Worm (Caenorhabditis elegans): Measurements from ENCODE around the gene R07B7.9.

R07B7.9 gene

DNA sequence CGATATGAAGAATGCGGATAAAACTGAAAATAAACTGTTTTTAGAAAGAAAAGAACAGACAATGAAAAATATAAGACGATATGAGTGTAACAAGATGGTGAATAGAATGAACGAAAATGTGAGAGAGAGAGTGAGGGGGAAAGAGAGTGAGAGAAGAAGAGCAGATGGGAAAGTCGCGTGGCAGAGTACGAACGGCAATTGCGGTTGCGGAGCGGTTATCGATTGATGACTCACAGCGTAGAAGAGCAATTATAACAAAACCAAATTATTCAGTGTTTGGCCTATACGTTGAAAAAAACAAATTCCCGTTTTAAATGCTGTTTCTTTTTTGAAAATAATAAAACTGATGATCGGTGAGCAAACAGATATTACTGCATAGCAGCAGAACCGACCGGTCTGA is 14.8 kb downstream of the R07B7.9 start, which contains the start of gene pqn-53 (continued):
- TF ChIP-seq ceh-8 (GFP tag; optimal IDR thresholded peaks at IDR 0.05) (no peak), ceh-82 (tag; optimal IDR thresholded peaks at IDR 0.05) (no peak), nhr-12 (tag; optimal IDR thresholded peaks at IDR 0.05) (no peak), aly-2 (tag; optimal IDR thresholded peaks at IDR 0.05) (no peak), efl-1 (optimal IDR thresholded peaks at IDR 0.05) (peak in 1 of 2 experiments; percentile 5), efl-1 (GFP tag; optimal IDR thresholded peaks at IDR 0.05 in 1 of 2) (peak; percentile 6 to 71), hlh-17 (GFP tag; optimal IDR thresholded peaks at IDR 0.05; ENCODE audit: borderline replicate concordance) (no peak), C34B4.2 (tag; optimal IDR thresholded peaks at IDR 0.05) (no peak), ces-1 (GFP tag; optimal IDR thresholded peaks at IDR 0.05) (no peak), fkh-8 (tag; optimal IDR thresholded peaks at IDR 0.05) (no peak), pqm-1 (tag; optimal IDR thresholded peaks at IDR 0.05) (no peak), nhr-90 (tag; optimal IDR thresholded peaks at IDR 0.05; ENCODE audit: poor library complexity) (no peak), isw-1 (GFP tag; IDR thresholded peaks at IDR 0.05) (no peak), hlh-4 (tag; optimal IDR thresholded peaks at IDR 0.05) (no peak), elt-3 (tag; optimal IDR thresholded peaks at IDR 0.05) (no peak), egl-27 (tag; optimal IDR thresholded peaks at IDR 0.05) (no peak), nhr-85 (tag) (peak; percentile 64)

DNA sequence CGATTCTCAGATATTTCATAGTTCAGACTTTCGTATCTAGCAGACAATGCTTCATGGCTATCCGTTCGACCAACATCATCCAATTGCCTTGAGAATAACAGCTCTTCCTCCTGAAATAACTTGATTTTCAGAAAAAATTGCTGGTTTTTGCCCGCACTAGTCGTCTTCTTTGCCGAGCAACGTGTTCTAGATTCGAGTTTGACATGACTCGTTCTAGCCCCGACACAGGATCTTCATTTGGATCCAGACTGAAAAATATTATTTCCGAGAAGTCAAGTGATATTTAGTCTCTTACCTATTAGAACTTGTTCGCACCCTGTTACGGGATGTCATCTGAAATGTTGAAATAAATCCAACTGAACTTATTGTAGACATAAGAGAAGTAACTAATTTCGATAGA is 17.1 kb downstream of the R07B7.9 start, which contains the start of gene clh-6:
Gene clh-6, minus strand, starts transcription at position 333 of the 400 bp plus-strand sequence.
- TF ChIP-seq aha-1 (tag; optimal IDR thresholded peaks at IDR 0.05): no peak
- no peak for TF ChIP-seq lin-15B (tag; optimal IDR thresholded peaks at IDR 0.05)
- TF ChIP-seq ceh-88 (GFP tag; IDR thresholded peaks at IDR 0.05): no peak
- TF ChIP-seq tbx-2 (tag; optimal IDR thresholded peaks at IDR 0.05): no peak
- TF ChIP-seq unc-86 (tag; optimal IDR thresholded peaks at IDR 0.05): no peak
- no peak for TF ChIP-seq lsy-2 (tag; optimal IDR thresholded peaks at IDR 0.05)
- TF ChIP-seq nhr-90 (tag; optimal IDR thresholded peaks at IDR 0.05; ENCODE audit: poor library complexity): no peak
- TF ChIP-seq pax-3 (tag; optimal IDR thresholded peaks at IDR 0.05): peak; percentile 22
- no peak for TF ChIP-seq dpl-1 (GFP tag; optimal IDR thresholded peaks at IDR 0.05)
- no peak for TF ChIP-seq rnt-1 (tag; optimal IDR thresholded peaks at IDR 0.05)
- no peak for TF ChIP-seq nhr-28 (tag; optimal IDR thresholded peaks at IDR 0.05)
- TF ChIP-seq zip-4 (GFP tag; optimal IDR thresholded peaks at IDR 0.05): no peak
- no peak for TF ChIP-seq zag-1 (tag; optimal IDR thresholded peaks at IDR 0.05)
- TF ChIP-seq efl-1 (optimal IDR thresholded peaks at IDR 0.05): no peak
- peak in 1 of 2 experiments; percentile 64 for TF ChIP-seq efl-1 (GFP tag; optimal IDR thresholded peaks at IDR 0.05 in 1 of 2)
- TF ChIP-seq C16A3.4 (tag; optimal IDR thresholded peaks at IDR 0.05): no peak
- no peak for TF ChIP-seq hpl-2 (GFP tag; optimal IDR thresholded peaks at IDR 0.05)
- TF ChIP-seq ets-5 (GFP tag; IDR thresholded peaks at IDR 0.05): no peak
- TF ChIP-seq hlh-4 (tag; optimal IDR thresholded peaks at IDR 0.05): no peak
- peak; percentile 51 for TF ChIP-seq ama-1 (optimal IDR thresholded peaks at IDR 0.05)
- no peak for TF ChIP-seq sup-37 (GFP tag; optimal IDR thresholded peaks at IDR 0.05)
- no peak for TF ChIP-seq fkh-8 (tag; optimal IDR thresholded peaks at IDR 0.05)

DNA sequence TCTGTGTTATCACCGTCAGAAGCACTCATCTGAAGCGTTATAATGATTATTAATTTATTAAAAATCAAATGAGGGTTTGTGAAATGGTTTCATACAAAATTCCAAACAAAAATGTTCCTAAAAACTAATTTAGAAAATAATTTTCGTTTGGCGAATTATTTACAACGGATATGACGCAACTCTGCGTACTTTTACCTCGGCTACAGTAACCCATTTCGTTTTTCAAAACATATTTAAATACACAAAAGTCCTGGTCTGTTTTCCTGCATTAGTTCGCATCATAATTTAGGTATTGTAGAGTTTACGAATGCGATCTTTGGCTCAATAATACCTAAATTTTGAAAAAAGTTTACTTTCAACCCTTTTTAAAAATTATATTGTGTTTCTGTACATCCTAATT is 20.5 kb downstream of the R07B7.9 start, which contains the start of gene R07B7.2:
Gene R07B7.2, minus strand, starts transcription at position 35 of the 400 bp plus-strand sequence.
- TF ChIP-seq egl-13 (tag; optimal IDR thresholded peaks at IDR 0.05): no peak
- TF ChIP-seq ztf-11 (tag; optimal IDR thresholded peaks at IDR 0.05): no peak
- no peak for TF ChIP-seq dpl-1 (GFP tag; optimal IDR thresholded peaks at IDR 0.05)
- TF ChIP-seq ceh-82 (tag; optimal IDR thresholded peaks at IDR 0.05): no peak
- no peak for TF ChIP-seq nhr-20 (tag; optimal IDR thresholded peaks at IDR 0.05)
- no peak for TF ChIP-seq mdl-1 (tag; optimal IDR thresholded peaks at IDR 0.05)
- no peak for TF ChIP-seq fos-1 (tag; optimal IDR thresholded peaks at IDR 0.05)
- no peak for TF ChIP-seq dsc-1 (tag; optimal IDR thresholded peaks at IDR 0.05)
- TF ChIP-seq unc-62 (GFP tag; optimal IDR thresholded peaks at IDR 0.05): no peak
- TF ChIP-seq rnt-1 (tag; optimal IDR thresholded peaks at IDR 0.05): no peak
- TF ChIP-seq jun-1 (tag; optimal IDR thresholded peaks at IDR 0.05): no peak
- TF ChIP-seq mab-9 (GFP tag; IDR thresholded peaks at IDR 0.05): no peak

Measured in whole organism, L1 larva.